Fruit fly (Drosophila melanogaster): ENCODE data around the gene CG16956.

Gene CG16956

DNA sequence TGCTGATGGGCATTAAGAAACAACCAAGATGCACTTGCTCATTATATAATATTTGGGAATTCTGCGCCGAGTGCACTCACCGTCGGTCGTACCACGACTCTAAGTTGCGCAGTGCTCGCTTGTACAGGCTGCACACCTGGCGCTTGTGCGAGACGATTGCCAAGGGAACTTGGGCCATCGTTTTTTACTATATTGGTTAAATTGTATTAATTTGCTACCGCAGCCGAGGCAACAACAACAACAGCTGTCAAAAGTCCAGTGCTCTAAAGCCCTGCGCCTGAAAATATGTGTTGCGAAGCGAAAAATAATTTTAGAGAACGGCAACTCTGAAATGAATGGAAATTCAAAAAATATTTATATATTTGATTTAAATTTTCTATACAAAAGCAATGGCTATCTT lies 43.6 kb downstream of the CG16956 start, which contains the start of gene ND-B22:
Gene ND-B22 (minus strand): TSS at position 349 of the 400 bp plus-strand sequence.
- TF ChIP-seq psq (optimal IDR thresholded peaks at IDR 0.05): no peak
- no peak for TF ChIP-seq insv (optimal IDR thresholded peaks at IDR 0.05)
- no peak for TF ChIP-seq h (optimal IDR thresholded peaks at IDR 0.05)
- TF ChIP-seq Myc (optimal IDR thresholded peaks at IDR 0.05): no peak
- no peak for TF ChIP-seq Sin3A (optimal IDR thresholded peaks at IDR 0.05)
- TF ChIP-seq ttk (optimal IDR thresholded peaks at IDR 0.05): no peak

DNA sequence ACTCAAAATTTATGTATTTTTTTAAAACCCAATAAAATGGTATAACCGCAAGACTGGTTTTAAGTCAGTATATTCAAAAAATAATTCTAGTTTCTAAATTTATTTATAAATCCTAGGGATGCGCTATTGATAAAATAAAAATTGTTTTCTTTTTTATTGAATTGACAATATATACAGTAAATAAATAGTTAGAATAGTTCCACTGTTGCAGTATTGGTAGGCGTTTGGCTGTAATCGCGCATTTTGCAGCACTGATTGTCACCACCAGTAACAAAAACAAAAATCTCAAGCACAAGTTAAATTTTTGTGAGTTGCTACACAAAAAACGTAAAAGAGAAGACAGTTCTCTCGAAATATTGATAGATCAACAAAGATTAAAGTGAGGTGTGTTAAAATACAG lies 45.4 kb downstream of the CG16956 start, which contains the start of gene CG31855:
Gene CG31855 (plus strand): TSS at position 265 of the 400 bp plus-strand sequence.
- TF ChIP-seq Sin3A (optimal IDR thresholded peaks at IDR 0.05) (no peak), h (optimal IDR thresholded peaks at IDR 0.05) (no peak), Myc (optimal IDR thresholded peaks at IDR 0.05) (no peak), insv (optimal IDR thresholded peaks at IDR 0.05) (no peak), ttk (optimal IDR thresholded peaks at IDR 0.05) (no peak), psq (optimal IDR thresholded peaks at IDR 0.05) (no peak)

DNA sequence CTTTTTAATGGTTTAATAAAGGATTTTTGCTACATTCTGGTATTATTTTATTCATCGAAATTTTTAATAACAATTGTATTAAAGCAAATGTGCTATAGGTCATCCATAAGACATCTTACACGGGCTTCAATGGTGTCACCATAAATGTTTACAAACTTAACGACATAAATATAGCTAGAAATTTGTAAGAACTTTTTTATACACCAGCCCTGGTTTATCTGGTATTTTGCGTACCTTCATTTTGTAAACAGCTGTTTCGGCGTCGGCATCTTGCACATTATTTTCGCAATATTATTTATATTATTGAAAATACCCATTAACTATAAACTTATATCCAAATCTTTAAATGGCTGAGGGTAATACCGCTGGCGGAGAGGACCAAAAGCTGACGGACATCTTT lies 47.0 kb downstream of the CG16956 start, which contains the start of gene Tap42:
Gene Tap42 (plus strand): TSS at position 240 of the 400 bp plus-strand sequence.
- TF ChIP-seq Myc (optimal IDR thresholded peaks at IDR 0.05) (no peak), Sin3A (optimal IDR thresholded peaks at IDR 0.05) (no peak), ttk (optimal IDR thresholded peaks at IDR 0.05) (no peak), insv (optimal IDR thresholded peaks at IDR 0.05) (no peak), h (optimal IDR thresholded peaks at IDR 0.05) (no peak), psq (optimal IDR thresholded peaks at IDR 0.05) (no peak)

dm6 chr2L:13366109-13366747 lies 48.1 kb downstream of the CG16956 start, which contains the start of the genes Nnp-1 and Grx3:
TSS of gene Nnp-1 (minus strand) at chr2L:13366189.
TSS of gene Grx3 (plus strand) at chr2L:13366447.
- TF ChIP-seq Sin3A (optimal IDR thresholded peaks at IDR 0.05) (no peak), psq (optimal IDR thresholded peaks at IDR 0.05) (no peak), ttk (optimal IDR thresholded peaks at IDR 0.05) (no peak), h (optimal IDR thresholded peaks at IDR 0.05) (no peak)
